Worm (Caenorhabditis elegans): ENCODE results near the gene F40G12.6.
"Not testable (repeated sequence)": the region's sequence is repeated elsewhere in the genome, so short reads cannot be mapped to it uniquely, and the experiment has no call there.

ce11 chrV:14306771-14307170 is 33.9 kb upstream of the F40G12.6 start, which contains the start of gene spig-4:
- not testable (repeated sequence) for TF ChIP-seq ama-1 (optimal IDR thresholded peaks at IDR 0.05); ceh-13 (GFP tag; optimal IDR thresholded peaks at IDR 0.05); scrt-1 (GFP tag; IDR thresholded peaks at IDR 0.05); hmg-4 (GFP tag; optimal IDR thresholded peaks at IDR 0.05); tbx-11 (GFP tag; IDR thresholded peaks at IDR 0.05); hmbx-1 (tag; optimal IDR thresholded peaks at IDR 0.05); B0310.2 (tag; optimal IDR thresholded peaks at IDR 0.05); pes-1 (GFP tag; IDR thresholded peaks at IDR 0.05); flt-1 (GFP tag; IDR thresholded peaks at IDR 0.05); sea-1 (GFP tag; conservative IDR thresholded peaks at IDR 0.05); ets-7 (tag; optimal IDR thresholded peaks at IDR 0.05); F13C5.2 (tag; optimal IDR thresholded peaks at IDR 0.05); hnd-1 (tag; optimal IDR thresholded peaks at IDR 0.05)
